Worm (Caenorhabditis elegans) whole organism, young adult: ENCODE measurements around the gene tba-7.

Experiments used
- B0019.2 ChIP-seq: fragments of 200-800 bp; sonication (Bioruptor generic); conservative IDR thresholded peaks from 2 replicates; pipeline ENCODE4 v1.3.6; 2022; ENCODE audit warnings: missing genetic modification reagents, missing genetic modification characterization, missing compliant biosample characterization
- B0035.1 ChIP-seq: sonication (generic microtip); optimal IDR thresholded peaks from 2 replicates; lab custom pipeline; 2016; ENCODE audit warnings: missing genetic modification characterization, mild to moderate bottlenecking, missing compliant biosample characterization, missing genotype, missing genetic modification reagents
- C06A6.2 ChIP-seq: fragments of 200-800 bp; sonication (Bioruptor generic); conservative IDR thresholded peaks from 2 replicates; pipeline ENCODE4 v1.3.6; 2022; ENCODE audit warnings: missing genetic modification characterization, missing compliant biosample characterization
- F10E7.11 ChIP-seq: sonication (generic microtip); optimal IDR thresholded peaks from 2 replicates; lab custom pipeline; 2017; ENCODE audit warnings: mild to moderate bottlenecking, missing genetic modification characterization, moderate library complexity, missing compliant biosample characterization
- F37B4.10 ChIP-seq: fragments of 200-800 bp; sonication (Bioruptor generic); IDR thresholded peaks from 2 replicates; pipeline ENCODE4 v1.3.6; 2022; ENCODE audit warnings: missing genetic modification characterization, missing compliant biosample characterization
- F55B11.4 ChIP-seq: sonication (generic microtip); optimal IDR thresholded peaks from 2 replicates; lab custom pipeline; 2016; ENCODE audit warnings: missing compliant biosample characterization, missing genetic modification characterization, borderline replicate concordance; ENCODE audit not compliant: insufficient read depth
- F57A8.1 ChIP-seq: fragments of 200-800 bp; sonication (Bioruptor generic); optimal IDR thresholded peaks from 2 replicates; lab custom pipeline; 2018; ENCODE audit warnings: mild to moderate bottlenecking, missing genetic modification characterization, moderate library complexity, missing compliant biosample characterization
- K11D2.4 ChIP-seq: fragments of 200-800 bp; sonication (Bioruptor generic); IDR thresholded peaks from 2 replicates; pipeline ENCODE4 v1.3.6; 2022; ENCODE audit warnings: missing genetic modification reagents, missing genetic modification characterization, missing compliant biosample characterization
- K12H6.12 ChIP-seq: fragments of 200-800 bp; sonication (Bioruptor generic); optimal IDR thresholded peaks from 2 replicates; lab custom pipeline; 2018; ENCODE audit warnings: mild to moderate bottlenecking, missing genetic modification characterization, missing compliant biosample characterization
- T07F8.4 ChIP-seq: sonication (generic microtip); optimal IDR thresholded peaks from 2 replicates; lab custom pipeline; 2016; ENCODE audit warnings: mild to moderate bottlenecking, missing genetic modification characterization, moderate library complexity, missing compliant biosample characterization
- T26A5.8 ChIP-seq: sonication (generic microtip); optimal IDR thresholded peaks from 2 replicates; lab custom pipeline; 2016; ENCODE audit warnings: missing genetic modification characterization, missing compliant biosample characterization
- Y53F4B.3 ChIP-seq: fragments of 200-800 bp; sonication (Bioruptor generic); IDR thresholded peaks from 2 replicates; pipeline ENCODE4 v1.3.6; 2022; ENCODE audit warnings: missing genetic modification reagents, missing genetic modification characterization, missing compliant biosample characterization
- Y56A3A.18 ChIP-seq: fragments of 200-800 bp; sonication (Bioruptor generic); IDR thresholded peaks from 2 replicates; pipeline ENCODE4 v1.3.6; 2022; ENCODE audit warnings: missing genetic modification reagents, missing genetic modification characterization, missing compliant biosample characterization
- aptf-3 ChIP-seq: fragments of 200-800 bp; sonication (Bioruptor generic); IDR thresholded peaks from 2 replicates; pipeline ENCODE4 v1.3.6; 2022; ENCODE audit warnings: missing genetic modification characterization, missing compliant biosample characterization
- athp-1 ChIP-seq: sonication (generic microtip); optimal IDR thresholded peaks from 2 replicates; lab custom pipeline; 2017; ENCODE audit warnings: mild to moderate bottlenecking, missing genetic modification characterization, missing compliant biosample characterization
- bed-2 ChIP-seq: fragments of 200-800 bp; sonication (Bioruptor generic); IDR thresholded peaks from 2 replicates; pipeline ENCODE4 v1.3.6; 2022; ENCODE audit warnings: missing genetic modification reagents, missing genetic modification characterization, missing compliant biosample characterization
- ccch-3 ChIP-seq: fragments of 200-800 bp; sonication (Bioruptor generic); optimal IDR thresholded peaks from 2 replicates; lab custom pipeline; 2018; ENCODE audit warnings: mild to moderate bottlenecking, missing genetic modification characterization, missing compliant biosample characterization
- cebp-2 ChIP-seq: fragments of 200-800 bp; sonication (Bioruptor generic); IDR thresholded peaks from 2 replicates; pipeline ENCODE4 v1.3.6; 2022; ENCODE audit warnings: missing genetic modification characterization, missing compliant biosample characterization
- ceh-100 ChIP-seq: fragments of 200-800 bp; sonication (Bioruptor generic); IDR thresholded peaks from 2 replicates; pipeline ENCODE4 v1.3.6; 2022; ENCODE audit warnings: missing genetic modification reagents, missing genetic modification characterization, missing compliant biosample characterization
- ceh-27 ChIP-seq: fragments of 200-800 bp; sonication (Bioruptor generic); optimal IDR thresholded peaks from 2 replicates; lab custom pipeline; 2018; ENCODE audit warnings: mild to moderate bottlenecking, missing genetic modification characterization, moderate library complexity, missing compliant biosample characterization
- ceh-40 ChIP-seq: fragments of 200-800 bp; sonication (Bioruptor generic); IDR thresholded peaks from 2 replicates; pipeline ENCODE4 v1.3.6; 2022; ENCODE audit warnings: missing genetic modification characterization, missing compliant biosample characterization
- ceh-58 ChIP-seq: fragments of 200-800 bp; sonication (Bioruptor generic); IDR thresholded peaks from 2 replicates; pipeline ENCODE4 v1.3.6; 2022; ENCODE audit warnings: missing genetic modification characterization, missing compliant biosample characterization
- ceh-79 ChIP-seq: sonication (generic microtip); optimal IDR thresholded peaks from 2 replicates; lab custom pipeline; 2017; ENCODE audit warnings: mild to moderate bottlenecking, missing genetic modification characterization, missing compliant biosample characterization
- die-1 ChIP-seq: sonication (generic microtip); optimal IDR thresholded peaks from 2 replicates; lab custom pipeline; 2016; ENCODE audit warnings: missing genotype, mild to moderate bottlenecking, missing genetic modification characterization, missing compliant biosample characterization
- dpff-1 ChIP-seq: sonication (generic microtip); optimal IDR thresholded peaks from 2 replicates; lab custom pipeline; 2017; ENCODE audit warnings: mild to moderate bottlenecking, missing genetic modification characterization, missing compliant biosample characterization
- dpl-1 ChIP-seq: fragments of 150-350 bp; optimal IDR thresholded peaks from 2 replicates; lab custom pipeline; 2014; ENCODE audit warnings: missing biosample characterization, missing genetic modification reagents, missing genetic modification characterization
- egrh-3 ChIP-seq: fragments of 200-800 bp; sonication (Bioruptor generic); IDR thresholded peaks from 2 replicates; pipeline ENCODE4 v1.3.6; 2022; ENCODE audit warnings: missing genetic modification reagents, missing genetic modification characterization, missing compliant biosample characterization
- ekl-4 ChIP-seq: fragments of 200-800 bp; sonication (Bioruptor generic); IDR thresholded peaks from 2 replicates; pipeline ENCODE4 v1.3.6; 2022; ENCODE audit warnings: missing genetic modification reagents, missing genetic modification characterization, missing compliant biosample characterization
- ets-4 ChIP-seq: fragments of 200-800 bp; sonication (Bioruptor generic); optimal IDR thresholded peaks from 2 replicates; lab custom pipeline; 2018; ENCODE audit warnings: mild to moderate bottlenecking, missing genetic modification characterization, missing compliant biosample characterization
- fkh-3 ChIP-seq: sonication (generic microtip); optimal IDR thresholded peaks from 2 replicates; lab custom pipeline; 2016; ENCODE audit warnings: mild to moderate bottlenecking, missing genetic modification characterization, missing compliant biosample characterization
- him-1 ChIP-seq: sonication (generic microtip); optimal IDR thresholded peaks from 2 replicates; lab custom pipeline; 2016; ENCODE audit warnings: missing genotype, missing genetic modification reagents, missing genetic modification characterization, missing compliant biosample characterization
- hlh-12 ChIP-seq: sonication (generic microtip); optimal IDR thresholded peaks from 2 replicates; lab custom pipeline; 2016; ENCODE audit warnings: missing genetic modification characterization, missing compliant biosample characterization
- let-607 ChIP-seq, 2 experiments: fragments of 200-800 bp in 1 of 2; sonication (Bioruptor generic) in 1 of 2; sonication (generic microtip) in 1 of 2; optimal IDR thresholded peaks; 2 replicates each; lab custom pipeline; 2016 to 2018; ENCODE audit warnings: mild to moderate bottlenecking in 2 of 2, missing compliant biosample characterization in 2 of 2, missing genetic modification characterization in 2 of 2, moderate library complexity in 2 of 2, missing genotype in 1 of 2
- lin-26 ChIP-seq: fragments of 200-800 bp; sonication (Bioruptor generic); IDR thresholded peaks from 2 replicates; pipeline ENCODE4 v1.3.6; 2022; ENCODE audit warnings: missing genetic modification reagents, missing genetic modification characterization, missing compliant biosample characterization
- lin-54 ChIP-seq: fragments of 200-800 bp; sonication (Bioruptor generic); optimal IDR thresholded peaks from 2 replicates; lab custom pipeline; 2018; ENCODE audit warnings: mild to moderate bottlenecking, missing genetic modification characterization, missing compliant biosample characterization
- madf-10 ChIP-seq: sonication (generic microtip); optimal IDR thresholded peaks from 2 replicates; lab custom pipeline; 2016; ENCODE audit warnings: mild to moderate bottlenecking, missing genetic modification characterization, missing compliant biosample characterization
- nfya-1 ChIP-seq: sonication (generic microtip); optimal IDR thresholded peaks from 2 replicates; lab custom pipeline; 2017; ENCODE audit warnings: antibody characterized with exemption, missing compliant biosample characterization, missing genetic modification characterization, borderline replicate concordance; ENCODE audit not compliant: insufficient read depth
- nhr-120 ChIP-seq: fragments of 200-800 bp; sonication (Bioruptor generic); IDR thresholded peaks from 2 replicates; pipeline ENCODE4 v1.3.6; 2022; ENCODE audit warnings: missing genetic modification characterization, missing compliant biosample characterization
- nhr-80 ChIP-seq: sonication (generic microtip); optimal IDR thresholded peaks from 2 replicates; lab custom pipeline; 2016; ENCODE audit warnings: missing genetic modification characterization, missing compliant biosample characterization
- pbrm-1 ChIP-seq: fragments of 200-800 bp; sonication (Bioruptor generic); IDR thresholded peaks from 2 replicates; pipeline ENCODE4 v1.3.6; 2022; ENCODE audit warnings: missing genetic modification reagents, missing genetic modification characterization, missing compliant biosample characterization
- pha-4 ChIP-seq: fragments of 150-350 bp; sonication (generic microtip); optimal IDR thresholded peaks from 2 replicates; lab custom pipeline; 2014; ENCODE audit warnings: missing biosample characterization, missing genetic modification reagents, missing genetic modification characterization
- rcor-1 ChIP-seq: fragments of 200-800 bp; sonication (Bioruptor generic); IDR thresholded peaks from 2 replicates; pipeline ENCODE4 v1.3.6; 2022; ENCODE audit warnings: missing genetic modification reagents, missing genetic modification characterization, missing compliant biosample characterization
- repo-1 ChIP-seq: sonication (generic microtip); optimal IDR thresholded peaks from 2 replicates; lab custom pipeline; 2017; ENCODE audit warnings: mild to moderate bottlenecking, missing genetic modification characterization, missing compliant biosample characterization
- sdz-38 ChIP-seq: sonication (generic microtip); optimal IDR thresholded peaks from 2 replicates; lab custom pipeline; 2016; ENCODE audit warnings: missing genotype, missing genetic modification characterization, missing compliant biosample characterization
- snpc-1.1 ChIP-seq: sonication (generic microtip); optimal IDR thresholded peaks from 2 replicates; lab custom pipeline; 2017; ENCODE audit warnings: missing genetic modification characterization, mild to moderate bottlenecking, missing compliant biosample characterization, antibody characterized with exemption, moderate library complexity, missing genotype, missing genetic modification reagents; ENCODE audit not compliant: insufficient read depth
- unc-130 ChIP-seq: sonication (generic microtip); optimal IDR thresholded peaks from 2 replicates; lab custom pipeline; 2016; ENCODE audit warnings: missing genetic modification reagents, missing genetic modification characterization, missing compliant biosample characterization
- unc-62 ChIP-seq: fragments of 150-350 bp; optimal IDR thresholded peaks from 2 replicates; lab custom pipeline; 2014; ENCODE audit warnings: missing biosample characterization, missing genetic modification reagents, missing genetic modification characterization
- ztf-18 ChIP-seq: sonication (generic microtip); optimal IDR thresholded peaks from 2 replicates; lab custom pipeline; 2016; ENCODE audit warnings: missing genotype, mild to moderate bottlenecking, missing genetic modification characterization, missing compliant biosample characterization
- ztf-22 ChIP-seq: fragments of 200-800 bp; sonication (Bioruptor generic); optimal IDR thresholded peaks from 2 replicates; lab custom pipeline; 2018; ENCODE audit warnings: mild to moderate bottlenecking, missing genetic modification characterization, moderate library complexity, missing compliant biosample characterization
- ztf-26 ChIP-seq: sonication (generic microtip); optimal IDR thresholded peaks from 2 replicates; lab custom pipeline; 2017; ENCODE audit warnings: missing genetic modification characterization, missing compliant biosample characterization
- ztf-3 ChIP-seq: fragments of 200-800 bp; sonication (Bioruptor generic); optimal IDR thresholded peaks from 2 replicates; lab custom pipeline; 2018; ENCODE audit warnings: mild to moderate bottlenecking, missing genetic modification characterization, missing compliant biosample characterization

The tba-7 gene

DNA sequence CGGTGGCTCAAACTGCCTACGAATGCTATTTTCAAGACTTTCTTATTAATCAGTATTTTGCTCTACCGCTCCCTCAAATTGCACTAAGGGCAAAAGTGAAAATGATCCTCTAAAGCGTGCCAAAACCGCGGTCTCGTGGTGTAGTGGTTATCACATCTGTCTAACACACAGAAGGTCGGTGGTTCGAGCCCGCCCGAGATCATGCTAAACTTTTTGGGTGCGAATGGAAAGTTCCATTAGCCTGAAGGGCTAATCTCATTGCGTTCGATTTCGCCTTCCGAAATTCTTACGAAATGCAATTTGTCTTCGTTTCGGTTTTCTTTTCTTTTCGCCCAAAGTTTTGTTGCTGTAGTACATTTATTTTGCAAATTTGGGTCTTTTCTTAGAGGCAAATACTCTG, 18.1 kb downstream of the tba-7 start (continued):
- TF ChIP-seq ztf-3 (GFP tag; lab: Kevin White, UChicago) (no peak), ceh-58 (GFP tag; lab: Robert Waterston, UW) (no peak), Y53F4B.3 (GFP tag; lab: Robert Waterston, UW) (no peak), F57A8.1 (GFP tag; lab: Kevin White, UChicago) (no peak), aptf-3 (GFP tag; lab: Robert Waterston, UW) (no peak), snpc-1.1 (peak; percentile 48), T07F8.4 (tag; lab: Kevin White, UChicago) (no peak), F37B4.10 (no peak), unc-130 (GFP tag; lab: Kevin White, UChicago) (no peak), B0035.1 (no peak), let-607 (tag; optimal IDR thresholded peaks at IDR 0.05; lab: Kevin White, UChicago) (no peak), egrh-3 (no peak), die-1 (peak; percentile 21), lin-26 (GFP tag; lab: Robert Waterston, UW) (peak; percentile 81), pbrm-1 (no peak), rcor-1 (GFP tag; lab: Robert Waterston, UW) (no peak), B0019.2 (GFP tag; lab: Robert Waterston, UW) (no peak), him-1 (tag; lab: Kevin White, UChicago) (no peak), ceh-27 (no peak), sdz-38 (tag; lab: Kevin White, UChicago) (no peak), hlh-12 (tag; lab: Kevin White, UChicago) (no peak), F55B11.4 (tag; lab: Kevin White, UChicago) (no peak), ceh-40 (no peak), unc-62 (GFP tag; lab: Kevin White, UChicago) (no peak), repo-1 (tag; lab: Kevin White, UChicago) (no peak), ceh-100 (GFP tag; lab: Robert Waterston, UW) (no peak), ets-4 (GFP tag; lab: Kevin White, UChicago) (no peak), dpl-1 (GFP tag; lab: Kevin White, UChicago) (no peak), C06A6.2 (GFP tag; lab: Robert Waterston, UW) (no peak), fkh-3 (tag; lab: Kevin White, UChicago) (no peak), bed-2 (GFP tag; lab: Robert Waterston, UW) (no peak), ztf-22 (no peak), athp-1 (no peak), ekl-4 (no peak), T26A5.8 (tag; lab: Kevin White, UChicago) (no peak), lin-54 (GFP tag; lab: Kevin White, UChicago) (peak; percentile 29), K11D2.4 (GFP tag; lab: Robert Waterston, UW) (no peak), ztf-26 (tag; lab: Kevin White, UChicago) (no peak), ccch-3 (no peak), F10E7.11 (tag; lab: Kevin White, UChicago) (no peak), ceh-79 (tag; lab: Kevin White, UChicago) (no peak), pha-4 (no peak), K12H6.12 (tag; lab: Kevin White, UChicago) (no peak), nfya-1 (tag; lab: Kevin White, UChicago) (no peak), cebp-2 (GFP tag; lab: Robert Waterston, UW) (no peak), dpff-1 (tag; lab: Kevin White, UChicago) (no peak), Y56A3A.18 (0 out of 2 replicates have a peak, but pooled peaks have one; percentile 17), nhr-80 (tag; lab: Kevin White, UChicago) (no peak), madf-10 (tag; lab: Kevin White, UChicago) (peak; percentile 4), ztf-18 (tag; lab: Kevin White, UChicago) (no peak), nhr-120 (GFP tag; lab: Robert Waterston, UW) (no peak)
